Fruit fly (Drosophila melanogaster): Measurements from ENCODE around the gene GILT2.

Gene GILT2

DNA sequence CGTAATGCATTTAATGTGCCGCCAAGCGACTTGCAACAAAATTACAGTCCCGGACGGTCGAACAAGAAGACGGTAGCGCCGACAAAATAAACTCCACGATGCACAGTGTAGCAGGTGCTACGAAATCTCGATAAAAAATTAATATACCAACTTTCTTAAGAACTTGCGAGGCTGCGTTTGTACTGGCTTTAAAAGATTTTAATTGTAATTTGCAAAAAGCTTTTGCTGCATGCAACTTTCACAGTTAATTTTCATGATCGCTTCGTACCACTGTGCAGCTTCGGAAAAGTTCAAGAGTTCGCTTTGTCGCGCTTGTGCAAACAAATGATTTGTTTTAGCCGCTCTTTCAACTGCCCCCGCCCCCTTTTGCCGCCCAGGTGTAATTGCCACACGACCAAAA, 32.5 kb upstream of the GILT2 start (continued):
- TF ChIP-seq Camta (GFP tag; optimal IDR thresholded peaks at IDR 0.05) (peak; percentile 62), HmgD (GFP tag; optimal IDR thresholded peaks at IDR 0.05) (peak; percentile 5), br (optimal IDR thresholded peaks at IDR 0.05) (no peak), CG7786 (GFP tag; optimal IDR thresholded peaks at IDR 0.05) (peak; percentile 51), CG11560 (tag; IDR thresholded peaks at IDR 0.05) (no peak), mirr (GFP tag; optimal IDR thresholded peaks at IDR 0.05) (no peak), repo (GFP tag; optimal IDR thresholded peaks at IDR 0.05) (peak; percentile 61), CG6854 (GFP tag; optimal IDR thresholded peaks at IDR 0.05) (no peak), dati (GFP tag; IDR thresholded peaks at IDR 0.05) (peak; percentile 73), tap (tag; optimal IDR thresholded peaks at IDR 0.05) (peak; percentile 73), CG18476 (GFP tag; optimal IDR thresholded peaks at IDR 0.05) (peak; percentile 12), usp (GFP tag; optimal IDR thresholded peaks at IDR 0.05) (no peak), zfh2 (GFP tag; optimal IDR thresholded peaks at IDR 0.05) (peak; percentile 39), slbo (GFP tag; IDR thresholded peaks at IDR 0.05) (peak; percentile 80), unpg (GFP tag; optimal IDR thresholded peaks at IDR 0.05) (peak; percentile 78), CG12659 (GFP tag; optimal IDR thresholded peaks at IDR 0.05) (peak; percentile 54), Spps (tag; optimal IDR thresholded peaks at IDR 0.05) (peak; percentile 48), CG11247 (GFP tag; IDR thresholded peaks at IDR 0.05) (peak; percentile 72; the same call in 1 of the 2 replicates), CG31224 (GFP tag; IDR thresholded peaks at IDR 0.05) (0 out of 2 replicates have a peak, but pooled peaks have one; percentile 44), CG2889 (GFP tag; IDR thresholded peaks at IDR 0.05) (0 out of 3 replicates have a peak, but pooled peaks have one; percentile 43), CG12942 (GFP tag; optimal IDR thresholded peaks at IDR 0.05) (peak; percentile 44), pan (optimal IDR thresholded peaks at IDR 0.05) (no peak), pan (GFP tag; optimal IDR thresholded peaks at IDR 0.05 in 1 of 2, IDR thresholded peaks at IDR 0.05 in 1 of 2) (peak in 1 of 2 experiments; percentile 87), pb (GFP tag; optimal IDR thresholded peaks at IDR 0.05) (no peak), Hr3 (GFP tag; optimal IDR thresholded peaks at IDR 0.05) (peak; percentile 49), slp2 (GFP tag; optimal IDR thresholded peaks at IDR 0.05) (peak; percentile 57), Usf (GFP tag; optimal IDR thresholded peaks at IDR 0.05) (no peak), HLHmδ (GFP tag; optimal IDR thresholded peaks at IDR 0.05) (no peak), Hr78 (GFP tag; optimal IDR thresholded peaks at IDR 0.05) (peak in 1 of 2 experiments; percentile 85), CG32532 (GFP tag; IDR thresholded peaks at IDR 0.05) (peak; percentile 62), CG15011 (GFP tag; optimal IDR thresholded peaks at IDR 0.05) (peak; percentile 40), Dbx (GFP tag; IDR thresholded peaks at IDR 0.05) (no peak), run (tag; optimal IDR thresholded peaks at IDR 0.05) (peak; percentile 33), slou (GFP tag; optimal IDR thresholded peaks at IDR 0.05) (no peak), Hr51 (GFP tag; optimal IDR thresholded peaks at IDR 0.05) (peak in 1 of 2 experiments; percentile 78), CG3163 (GFP tag; optimal IDR thresholded peaks at IDR 0.05) (peak; percentile 26), chn (GFP tag; optimal IDR thresholded peaks at IDR 0.05) (peak; percentile 75), sug (tag; optimal IDR thresholded peaks at IDR 0.05) (no peak), HLH54F (GFP tag; optimal IDR thresholded peaks at IDR 0.05) (peak; percentile 58), ewg (GFP tag; optimal IDR thresholded peaks at IDR 0.05) (peak; percentile 63), Dll (GFP tag; IDR thresholded peaks at IDR 0.05; ENCODE audit: partially characterized antibody) (no peak), Hand (GFP tag; optimal IDR thresholded peaks at IDR 0.05) (peak; percentile 36), CG17385 (GFP tag; optimal IDR thresholded peaks at IDR 0.05) (peak; percentile 67), ERR (GFP tag; optimal IDR thresholded peaks at IDR 0.05) (peak; percentile 31), Dip3 (GFP tag; optimal IDR thresholded peaks at IDR 0.05) (peak; percentile 6), Aef1 (GFP tag; IDR thresholded peaks at IDR 0.05) (peak; percentile 74), CG6654 (GFP tag; optimal IDR thresholded peaks at IDR 0.05) (peak; percentile 61), CG18619 (GFP tag; optimal IDR thresholded peaks at IDR 0.05) (peak; percentile 58), CTCF (GFP tag; optimal IDR thresholded peaks at IDR 0.05) (peak; percentile 6), CG4328 (GFP tag; optimal IDR thresholded peaks at IDR 0.05) (no peak)
